Fruit fly (Drosophila melanogaster) whole organism, embryonic: ENCODE results near the gene MEP-1.

Experiments
- Antp ChIP-seq: fragments of 200-800 bp; sonication (Bioruptor generic); optimal IDR thresholded peaks from 3 replicates; lab custom pipeline; 2016; ENCODE audit warnings: missing biosample characterization, missing genetic modification characterization
- Asciz ChIP-seq: fragments of 200-800 bp; sonication (Bioruptor generic); optimal IDR thresholded peaks from 2 replicates; lab custom pipeline; 2017; ENCODE audit warnings: missing biosample characterization, mild to moderate bottlenecking, missing genetic modification characterization, missing genetic modification reagents
- Awh ChIP-seq: fragments of 200-800 bp; sonication (Bioruptor generic); IDR thresholded peaks from 2 replicates; pipeline ENCODE4, ENCODE4 v1.3.6; 2022; ENCODE audit warnings: missing biosample characterization, missing genetic modification characterization
- B-H1 ChIP-seq: fragments of 200-800 bp; sonication (Bioruptor generic); IDR thresholded peaks from 3 replicates; pipeline ENCODE4 v1.3.6; 2022; ENCODE audit warnings: missing biosample characterization, missing genetic modification characterization
- Blimp-1 ChIP-seq: fragments of 200-800 bp; sonication (Bioruptor generic); optimal IDR thresholded peaks from 3 replicates; lab custom pipeline; 2018; ENCODE audit warnings: missing biosample characterization, missing genetic modification characterization, mild to moderate bottlenecking, moderate library complexity, missing genetic modification reagents
- CG11456 ChIP-seq: fragments of 200-800 bp; sonication (Bioruptor generic); IDR thresholded peaks from 3 replicates; pipeline ENCODE4 v1.3.6; 2022; ENCODE audit warnings: missing biosample characterization, missing genetic modification characterization
- CG11504 ChIP-seq: fragments of 200-800 bp; sonication (Bioruptor generic); optimal IDR thresholded peaks from 3 replicates; lab custom pipeline; 2019; ENCODE audit warnings: missing biosample characterization, mild to moderate bottlenecking, missing genetic modification characterization, moderate library complexity
- CG12659 ChIP-seq: fragments of 200-800 bp; sonication (Bioruptor generic); optimal IDR thresholded peaks from 3 replicates; lab custom pipeline; 2017; ENCODE audit warnings: mild to moderate bottlenecking, missing biosample characterization, missing genetic modification reagents, missing genetic modification characterization
- CG14014 ChIP-seq: fragments of 200-800 bp; sonication (Bioruptor generic); IDR thresholded peaks from 2 replicates; pipeline ENCODE4 v1.3.6; 2022; ENCODE audit warnings: missing biosample characterization, missing genetic modification characterization
- CG1647 ChIP-seq: fragments of 200-800 bp; sonication (Bioruptor generic); optimal IDR thresholded peaks from 3 replicates; lab custom pipeline; 2016; ENCODE audit warnings: missing biosample characterization, missing genetic modification characterization
- CG17186 ChIP-seq: fragments of 200-800 bp; sonication (Bioruptor generic); optimal IDR thresholded peaks from 3 replicates; lab custom pipeline; 2017; ENCODE audit warnings: missing biosample characterization, missing genetic modification reagents, missing genetic modification characterization
- CG17802 ChIP-seq: fragments of 200-800 bp; sonication (Bioruptor generic); optimal IDR thresholded peaks from 2 replicates; lab custom pipeline; 2018; ENCODE audit warnings: missing biosample characterization, mild to moderate bottlenecking, missing genetic modification characterization, moderate library complexity
- CG33213 ChIP-seq: fragments of 200-800 bp; sonication (Bioruptor generic); optimal IDR thresholded peaks from 3 replicates; lab custom pipeline; 2016; ENCODE audit warnings: missing biosample characterization, missing genetic modification characterization
- CG4730 ChIP-seq: fragments of 200-800 bp; sonication (Bioruptor generic); IDR thresholded peaks from 2 replicates; pipeline ENCODE4 v1.3.6; 2022; ENCODE audit warnings: missing biosample characterization, missing genetic modification characterization
- CG6689 ChIP-seq: fragments of 200-800 bp; sonication (Bioruptor generic); IDR thresholded peaks from 2 replicates; pipeline ENCODE4 v1.3.6; 2022; ENCODE audit warnings: missing biosample characterization, missing genetic modification characterization
- CG7556 ChIP-seq: fragments of 200-800 bp; sonication (Bioruptor generic); optimal IDR thresholded peaks from 2 replicates; lab custom pipeline; 2017; ENCODE audit warnings: missing biosample characterization, mild to moderate bottlenecking, missing genetic modification characterization
- CG7745 ChIP-seq: fragments of 200-800 bp; sonication (Bioruptor generic); optimal IDR thresholded peaks from 2 replicates; lab custom pipeline; 2018; ENCODE audit warnings: missing biosample characterization, mild to moderate bottlenecking, missing genetic modification characterization, moderate library complexity
- CG7839 ChIP-seq: fragments of 200-800 bp; sonication (Bioruptor generic); optimal IDR thresholded peaks from 3 replicates; lab custom pipeline; 2018; ENCODE audit warnings: missing biosample characterization, mild to moderate bottlenecking, missing genetic modification characterization, moderate library complexity
- CG9817 ChIP-seq: fragments of 200-800 bp; sonication (Bioruptor generic); optimal IDR thresholded peaks from 2 replicates; lab custom pipeline; 2018; ENCODE audit warnings: missing biosample characterization, mild to moderate bottlenecking, missing genetic modification characterization, moderate library complexity
- CG9876 ChIP-seq: fragments of 200-800 bp; sonication (Bioruptor generic); optimal IDR thresholded peaks from 2 replicates; lab custom pipeline; 2016; ENCODE audit warnings: missing biosample characterization, missing genetic modification characterization
- CTCF ChIP-seq: fragments of 200-800 bp; sonication (Bioruptor generic); optimal IDR thresholded peaks from 2 replicates; lab custom pipeline; 2017; ENCODE audit warnings: missing biosample characterization, mild to moderate bottlenecking, missing genetic modification characterization, moderate library complexity
- CrebB ChIP-seq: fragments of 200-800 bp; sonication (Bioruptor generic); optimal IDR thresholded peaks from 3 replicates; lab custom pipeline; 2018; ENCODE audit warnings: missing biosample characterization, mild to moderate bottlenecking, missing genetic modification characterization
- Hand ChIP-seq: fragments of 200-800 bp; sonication (Bioruptor generic); optimal IDR thresholded peaks from 2 replicates; lab custom pipeline; 2017; ENCODE audit warnings: mild to moderate bottlenecking, missing biosample characterization, missing genetic modification reagents, missing genetic modification characterization
- Hr3 ChIP-seq: fragments of 200-800 bp; sonication (Bioruptor generic); optimal IDR thresholded peaks from 3 replicates; lab custom pipeline; 2016; ENCODE audit warnings: missing biosample characterization, missing genetic modification characterization
- MTF-1 ChIP-seq: fragments of 200-800 bp; sonication (Bioruptor generic); optimal IDR thresholded peaks from 2 replicates; lab custom pipeline; 2018; ENCODE audit warnings: missing biosample characterization, mild to moderate bottlenecking, missing genetic modification characterization, borderline replicate concordance
- Neu2 ChIP-seq: fragments of 200-800 bp; sonication (Bioruptor generic); optimal IDR thresholded peaks from 3 replicates; lab custom pipeline; 2016; ENCODE audit warnings: missing biosample characterization, missing genetic modification characterization, borderline replicate concordance
- Ptx1 ChIP-seq: fragments of 200-800 bp; sonication (Bioruptor generic); IDR thresholded peaks from 2 replicates; pipeline ENCODE4 v1.3.6; 2022; ENCODE audit warnings: missing biosample characterization, missing genetic modification characterization
- Ssrp ChIP-seq: fragments of 200-800 bp; sonication (Bioruptor generic); optimal IDR thresholded peaks from 2 replicates; lab custom pipeline; 2018; ENCODE audit warnings: missing biosample characterization, mild to moderate bottlenecking, missing genetic modification characterization, moderate library complexity
- ac ChIP-seq: fragments of 200-800 bp; sonication (Bioruptor generic); optimal IDR thresholded peaks from 3 replicates; lab custom pipeline; 2017; ENCODE audit warnings: missing biosample characterization, mild to moderate bottlenecking, missing genetic modification characterization
- ash1 ChIP-seq: fragments of 200-800 bp; sonication (Bioruptor generic); optimal IDR thresholded peaks from 2 replicates; lab custom pipeline; 2018; ENCODE audit warnings: missing biosample characterization, mild to moderate bottlenecking, missing genetic modification characterization
- az2 ChIP-seq: fragments of 200-800 bp; sonication (Bioruptor generic); optimal IDR thresholded peaks from 3 replicates; lab custom pipeline; 2016; ENCODE audit warnings: missing biosample characterization, missing genetic modification characterization
- cad ChIP-seq: fragments of >200 bp; optimal IDR thresholded peaks from 2 replicates; lab custom pipeline; 2017; ENCODE audit warnings: missing biosample characterization, missing genetic modification characterization
- cas ChIP-seq: fragments of 200-800 bp; sonication (Bioruptor generic); IDR thresholded peaks from 2 replicates; pipeline ENCODE4 v1.3.6; 2022; ENCODE audit warnings: missing biosample characterization, missing genetic modification characterization
- cwo ChIP-seq: fragments of 200-800 bp; sonication (Bioruptor generic); optimal IDR thresholded peaks from 3 replicates; lab custom pipeline; 2017; ENCODE audit warnings: missing biosample characterization, missing genetic modification characterization, mild to moderate bottlenecking, moderate library complexity, missing genetic modification reagents
- dm ChIP-seq: fragments of 200-800 bp; sonication (Bioruptor generic); optimal IDR thresholded peaks from 3 replicates; lab custom pipeline; 2016; ENCODE audit warnings: missing biosample characterization, missing genetic modification characterization
- gcm2 ChIP-seq: fragments of 200-800 bp; sonication (Bioruptor generic); optimal IDR thresholded peaks from 2 replicates; lab custom pipeline; 2016; ENCODE audit warnings: missing biosample characterization, missing genetic modification characterization
- grau ChIP-seq: fragments of 200-800 bp; optimal IDR thresholded peaks from 3 replicates; lab custom pipeline; 2019; ENCODE audit warnings: missing biosample characterization, mild to moderate bottlenecking, missing genetic modification characterization, moderate library complexity
- h ChIP-seq: fragments of >200 bp; optimal IDR thresholded peaks from 2 replicates; lab custom pipeline; 2017
- jigr1 ChIP-seq: fragments of 200-800 bp; sonication (Bioruptor generic); IDR thresholded peaks from 3 replicates; pipeline ENCODE4 v1.3.6; 2022; ENCODE audit warnings: missing biosample characterization, missing genetic modification characterization
- kay ChIP-seq: fragments of 200-800 bp; sonication (Bioruptor generic); optimal IDR thresholded peaks from 2 replicates; lab custom pipeline; 2016; ENCODE audit warnings: missing biosample characterization, missing genetic modification characterization
- luna ChIP-seq: fragments of 200-800 bp; sonication (Bioruptor generic); optimal IDR thresholded peaks from 2 replicates; lab custom pipeline; 2016; ENCODE audit warnings: missing biosample characterization, missing genetic modification characterization
- maf-S ChIP-seq: fragments of 200-800 bp; sonication (Bioruptor generic); optimal IDR thresholded peaks from 2 replicates; lab custom pipeline; 2016; ENCODE audit warnings: missing biosample characterization, missing genetic modification characterization
- otp ChIP-seq: fragments of 200-800 bp; sonication (Bioruptor generic); IDR thresholded peaks from 3 replicates; pipeline ENCODE4, ENCODE4 v1.3.6; 2022; ENCODE audit warnings: missing biosample characterization, missing genetic modification characterization
- pros ChIP-seq: fragments of 200-800 bp; sonication (Bioruptor generic); optimal IDR thresholded peaks from 3 replicates; lab custom pipeline; 2019; ENCODE audit warnings: missing biosample characterization, mild to moderate bottlenecking, missing genetic modification characterization, moderate library complexity
- repo ChIP-seq: fragments of 200-800 bp; sonication (Bioruptor generic); optimal IDR thresholded peaks from 2 replicates; lab custom pipeline; 2016; ENCODE audit warnings: missing biosample characterization, missing genetic modification characterization
- schlank ChIP-seq: fragments of 200-800 bp; sonication (Bioruptor generic); optimal IDR thresholded peaks from 2 replicates; lab custom pipeline; 2018; ENCODE audit warnings: missing biosample characterization, mild to moderate bottlenecking, missing genetic modification characterization
- sima ChIP-seq: fragments of 200-800 bp; sonication (Bioruptor generic); optimal IDR thresholded peaks from 2 replicates; lab custom pipeline; 2016; ENCODE audit warnings: missing biosample characterization, missing genetic modification characterization
- trem ChIP-seq: fragments of 200-800 bp; optimal IDR thresholded peaks from 3 replicates; lab custom pipeline; 2019; ENCODE audit warnings: missing biosample characterization, mild to moderate bottlenecking, missing genetic modification characterization, moderate library complexity
- zen ChIP-seq: fragments of 200-800 bp; sonication (Bioruptor generic); optimal IDR thresholded peaks from 3 replicates; lab custom pipeline; 2018; ENCODE audit warnings: missing biosample characterization, mild to moderate bottlenecking, missing genetic modification characterization, moderate library complexity
- zf30C ChIP-seq: fragments of 200-800 bp; sonication (Bioruptor generic); optimal IDR thresholded peaks from 3 replicates; lab custom pipeline; 2018; ENCODE audit warnings: missing biosample characterization, mild to moderate bottlenecking, missing genetic modification characterization

Gene MEP-1

DNA sequence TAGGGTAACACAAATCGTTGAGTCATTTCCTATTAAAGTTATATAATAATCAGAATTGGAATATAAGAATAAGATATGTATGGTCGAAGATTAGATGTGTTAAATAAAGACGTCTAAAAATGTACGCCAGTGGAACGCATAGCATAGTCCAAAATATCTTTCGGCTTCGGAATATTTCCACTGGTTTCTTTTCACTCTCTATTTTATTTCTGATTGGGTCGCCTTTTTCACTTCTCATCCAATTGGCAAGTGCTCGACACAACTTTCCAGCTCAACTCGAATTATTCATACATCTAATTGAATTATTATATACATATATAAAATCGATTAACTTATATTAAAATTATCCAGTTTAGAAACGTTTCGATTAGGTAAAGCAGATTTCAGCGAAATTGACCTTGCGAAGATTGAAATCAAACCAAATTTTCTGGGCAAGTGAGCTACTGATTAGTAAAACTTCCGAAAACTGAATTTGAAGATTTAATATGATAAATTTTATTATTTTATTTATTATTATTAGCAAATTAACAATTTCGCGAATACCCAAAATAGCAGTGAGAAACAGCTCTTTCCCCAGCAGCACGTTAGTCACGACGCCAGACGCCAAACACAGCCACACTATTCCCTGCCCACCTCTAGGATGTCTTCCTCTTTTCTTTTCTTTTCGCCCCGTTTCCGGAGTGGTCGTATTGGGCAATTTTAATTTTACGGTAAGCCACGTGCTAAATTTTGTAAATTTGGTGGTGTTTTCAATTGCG, 44.5 kb upstream of the MEP-1 start, which contains the start of gene RpL8 (continued):
- peak; percentile 31 for TF ChIP-seq CG1647 (GFP tag; lab: Kevin White, UChicago)
- TF ChIP-seq CG33213 (GFP tag; lab: Kevin White, UChicago) = peak; percentile 90
- no peak for TF ChIP-seq h
- TF ChIP-seq otp (GFP tag; lab: Robert Waterston, UW) = peak; percentile 95
- peak; percentile 35 for TF ChIP-seq CG7556
- TF ChIP-seq dm = peak; percentile 95
- TF ChIP-seq CG7839 (tag; lab: Kevin White, UChicago) = peak; percentile 77
- peak; percentile 42 for TF ChIP-seq sima (GFP tag; lab: Kevin White, UChicago)
- peak; percentile 59 for TF ChIP-seq pros (GFP tag; lab: Kevin White, UChicago)
- TF ChIP-seq Hr3 (GFP tag; lab: Kevin White, UChicago) = peak; percentile 68
- peak; percentile 69 for TF ChIP-seq az2 (GFP tag; lab: Kevin White, UChicago)
- peak; percentile 64 for TF ChIP-seq Neu2 (GFP tag; lab: Kevin White, UChicago)
- TF ChIP-seq CrebB (tag; lab: Kevin White, UChicago) = peak; percentile 86
- TF ChIP-seq ash1 (GFP tag; lab: Kevin White, UChicago) = peak; percentile 83
- peak; percentile 51 for TF ChIP-seq cwo
- TF ChIP-seq B-H1 (GFP tag; lab: Robert Waterston, UW) = peak; percentile 72
- TF ChIP-seq zen = peak; percentile 74
- peak; percentile 58 for TF ChIP-seq ac (GFP tag; lab: Kevin White, UChicago)
- TF ChIP-seq trem (tag; lab: Kevin White, UChicago) = peak; percentile 59
- no peak for TF ChIP-seq kay (GFP tag; lab: Kevin White, UChicago)
- peak; percentile 58 for TF ChIP-seq CG4730 (GFP tag; lab: Robert Waterston, UW)
- TF ChIP-seq maf-S (GFP tag; lab: Kevin White, UChicago) = peak; percentile 67
- TF ChIP-seq zf30C = peak; percentile 49
- peak; percentile 65 for TF ChIP-seq CG11504 (tag; lab: Kevin White, UChicago)
- TF ChIP-seq luna (GFP tag; lab: Kevin White, UChicago) = peak; percentile 65
- TF ChIP-seq CG11456 (GFP tag; lab: Robert Waterston, UW) = peak; percentile 94
- TF ChIP-seq Blimp-1 (GFP tag; lab: Kevin White, UChicago) = peak; percentile 41
- peak; percentile 96 for TF ChIP-seq CG12659 (GFP tag; lab: Kevin White, UChicago)
- peak; percentile 56 for TF ChIP-seq Ssrp (tag; lab: Kevin White, UChicago)
- peak; percentile 52; the same call in 1 of the 2 replicates for TF ChIP-seq cas (GFP tag; lab: Robert Waterston, UW)
- TF ChIP-seq jigr1 (GFP tag; lab: Robert Waterston, UW) = 0 out of 3 replicates have a peak, but pooled peaks have one; percentile 33
- peak; percentile 67 for TF ChIP-seq gcm2 (GFP tag; lab: Kevin White, UChicago)
- TF ChIP-seq CTCF = peak; percentile 62
- peak; percentile 78 for TF ChIP-seq CG14014
- TF ChIP-seq CG9817 (tag; lab: Kevin White, UChicago) = peak; percentile 75
- TF ChIP-seq CG7745 = peak; percentile 39
- TF ChIP-seq CG17802 (tag; lab: Kevin White, UChicago) = peak; percentile 79
- TF ChIP-seq CG6689 = peak; percentile 62; the same call in 1 of the 2 replicates
- peak; percentile 64; the same call in 1 of the 2 replicates for TF ChIP-seq Ptx1 (GFP tag; lab: Robert Waterston, UW)
- TF ChIP-seq CG9876 (GFP tag; lab: Kevin White, UChicago) = peak; percentile 80
- peak; percentile 65 for TF ChIP-seq CG17186
- peak; percentile 98 for TF ChIP-seq MTF-1 (GFP tag; lab: Kevin White, UChicago)
- TF ChIP-seq Hand (GFP tag; lab: Kevin White, UChicago) = peak; percentile 70
- TF ChIP-seq Antp (GFP tag; lab: Kevin White, UChicago) = peak; percentile 62
- TF ChIP-seq cad (GFP tag; lab: Kevin White, UChicago) = no peak
- peak; percentile 67 for TF ChIP-seq grau
- TF ChIP-seq Asciz = peak; percentile 82
- peak; percentile 92 for TF ChIP-seq schlank
- peak; percentile 66 for TF ChIP-seq repo
- TF ChIP-seq Awh (GFP tag; lab: Robert Waterston, UW) = peak; percentile 78
